Worm (Caenorhabditis elegans): Measurements from ENCODE around the gene T12D8.10.

- no peak for TF ChIP-seq ama-1 (optimal IDR thresholded peaks at IDR 0.05)
- no peak for TF ChIP-seq nhr-237 (tag; optimal IDR thresholded peaks at IDR 0.05)
- no peak for TF ChIP-seq efl-1 (optimal IDR thresholded peaks at IDR 0.05)
- no peak for TF ChIP-seq efl-1 (GFP tag; optimal IDR thresholded peaks at IDR 0.05 in 1 of 2)
- no peak for TF ChIP-seq unc-130 (tag; optimal IDR thresholded peaks at IDR 0.05)
- TF ChIP-seq Y116A8C.19 (tag; optimal IDR thresholded peaks at IDR 0.05; ENCODE audit: borderline replicate concordance) = no peak
- no peak for TF ChIP-seq jun-1 (tag; optimal IDR thresholded peaks at IDR 0.05)
- no peak for TF ChIP-seq mdl-1 (tag; optimal IDR thresholded peaks at IDR 0.05)
- TF ChIP-seq elt-3 (tag; optimal IDR thresholded peaks at IDR 0.05) = no peak
- TF ChIP-seq C04F5.9 (tag; optimal IDR thresholded peaks at IDR 0.05) = no peak
- no peak for TF ChIP-seq nhr-76 (tag; optimal IDR thresholded peaks at IDR 0.05)
- no peak for TF ChIP-seq sptf-1 (tag; optimal IDR thresholded peaks at IDR 0.05)
- no peak for TF ChIP-seq unc-62 (GFP tag; optimal IDR thresholded peaks at IDR 0.05)
- no peak for TF ChIP-seq lin-13 (GFP tag; optimal IDR thresholded peaks at IDR 0.05)
Measured at ce11 chrIII:13644279-13644678, 2.2 kb upstream of the T12D8.10 start.

Measured in whole organism, L1 larva.